Worm (Caenorhabditis elegans) whole organism, mixed stage, embryonic: ENCODE data around the gene nkat-1.

Source experiments
- M03D4.4 ChIP-seq: sonication (generic microtip); optimal IDR thresholded peaks from 2 replicates; lab custom pipeline; 2017; ENCODE audit warnings: mild to moderate bottlenecking, missing genetic modification characterization, missing compliant biosample characterization
- elt-3 ChIP-seq: fragments of 150-350 bp; optimal IDR thresholded peaks from 2 replicates; lab custom pipeline; 2014; ENCODE audit warnings: missing biosample characterization, missing genetic modification characterization
- lsy-2 ChIP-seq: fragments of 150-350 bp; optimal IDR thresholded peaks from 2 replicates; lab custom pipeline; 2014; ENCODE audit warnings: missing biosample characterization, missing genetic modification characterization
- nhr-12 ChIP-seq: fragments of 150-350 bp; optimal IDR thresholded peaks from 2 replicates; lab custom pipeline; 2014; ENCODE audit warnings: missing biosample characterization, missing genetic modification characterization
- nhr-237 ChIP-seq: fragments of 150-350 bp; optimal IDR thresholded peaks from 2 replicates; lab custom pipeline; 2014; ENCODE audit warnings: missing biosample characterization, missing genetic modification characterization
- nhr-28 ChIP-seq: fragments of 150-350 bp; optimal IDR thresholded peaks from 2 replicates; lab custom pipeline; 2014; ENCODE audit warnings: missing biosample characterization, missing genetic modification characterization
- pha-4 ChIP-seq: fragments of 150-350 bp; optimal IDR thresholded peaks from 2 replicates; lab custom pipeline; 2018; ENCODE audit warnings: missing biosample characterization, missing genetic modification reagents, missing genetic modification characterization
- unc-120 ChIP-seq: sonication (generic microtip); optimal IDR thresholded peaks from 2 replicates; lab custom pipeline; 2017; ENCODE audit warnings: missing genetic modification characterization, missing compliant biosample characterization; ENCODE audit not compliant: poor library complexity, severe bottlenecking

- TF ChIP-seq nhr-12 (no peak), nhr-28 (no peak), pha-4 (tag; lab: Kevin White, UChicago) (no peak), lsy-2 (no peak), elt-3 (tag; lab: Kevin White, UChicago) (no peak), M03D4.4 (tag; lab: Kevin White, UChicago) (no peak), unc-120 (tag; lab: Kevin White, UChicago) (no peak), nhr-237 (no peak)
Measured at ce11 chrX:14090089-14090488, 49.9 kb downstream of the nkat-1 start, which contains the start of gene dsl-4.
